Worm (Caenorhabditis elegans) whole organism, L3 larva: ENCODE measurements around the gene Y49F6B.9.

Experiments
- jun-1 ChIP-seq: fragments of 150-350 bp; optimal IDR thresholded peaks from 2 replicates; lab custom pipeline; 2014; ENCODE audit warnings: missing biosample characterization, missing genetic modification reagents, missing genetic modification characterization
- sea-2 ChIP-seq: fragments of 150-350 bp; sonication (generic microtip); optimal IDR thresholded peaks from 4 replicates; lab custom pipeline; 2014; ENCODE audit warnings: missing biosample characterization, missing genetic modification reagents, missing genetic modification characterization
- snpc-4 ChIP-seq: fragments of 150-350 bp; optimal IDR thresholded peaks from 2 replicates; lab custom pipeline; 2014; ENCODE audit warnings: missing biosample characterization, missing genetic modification characterization
- ztf-11 ChIP-seq: fragments of 150-350 bp; optimal IDR thresholded peaks from 2 replicates; lab custom pipeline; 2014; ENCODE audit warnings: missing biosample characterization, missing genetic modification characterization

Y49F6B.9 gene

ce11 chrII:3444280-3444679 lies 54.9 kb downstream of the Y49F6B.9 start, which contains the start of gene C16C8.4:
C16C8.4 (minus strand) TSS chrII:3444380.
- TF ChIP-seq snpc-4 (tag; lab: Kevin White, UChicago): no peak
- TF ChIP-seq ztf-11 (tag; lab: Kevin White, UChicago): no peak
- no peak for TF ChIP-seq sea-2 (GFP tag; lab: Kevin White, UChicago)
- TF ChIP-seq jun-1 (tag; lab: Kevin White, UChicago): no peak
